Worm (Caenorhabditis elegans) whole organism, L3 larva: ENCODE data around the gene R148.3.

Source experiments
- ama-1 ChIP-seq: fragments of 150-350 bp; optimal IDR thresholded peaks from 2 replicates; lab custom pipeline; 2018
- egl-27 ChIP-seq: sonication (generic microtip); optimal IDR thresholded peaks from 4 replicates; lab custom pipeline; 2017; ENCODE audit warnings: missing biosample characterization, missing genetic modification reagents, missing genetic modification characterization
- nfya-1 ChIP-seq: sonication (generic microtip); optimal IDR thresholded peaks from 2 replicates; lab custom pipeline; 2017; ENCODE audit warnings: missing genetic modification characterization, mild to moderate bottlenecking, missing compliant biosample characterization, antibody characterized with exemption, moderate library complexity; ENCODE audit not compliant: insufficient read depth
- nhr-12 ChIP-seq: fragments of 150-350 bp; optimal IDR thresholded peaks from 2 replicates; lab custom pipeline; 2014; ENCODE audit warnings: missing biosample characterization, missing genetic modification characterization
- nhr-28 ChIP-seq: fragments of 150-350 bp; optimal IDR thresholded peaks from 2 replicates; lab custom pipeline; 2014; ENCODE audit warnings: missing biosample characterization, missing genetic modification characterization
- nhr-76 ChIP-seq: fragments of 150-350 bp; sonication (generic microtip); optimal IDR thresholded peaks from 5 replicates; lab custom pipeline; 2014; ENCODE audit warnings: missing biosample characterization, missing genetic modification characterization
- skn-1 ChIP-seq: fragments of 150-350 bp; optimal IDR thresholded peaks from 2 replicates; lab custom pipeline; 2014; ENCODE audit warnings: missing biosample characterization, missing genetic modification characterization
- tbx-2 ChIP-seq: sonication (generic microtip); optimal IDR thresholded peaks from 2 replicates; lab custom pipeline; 2016; ENCODE audit warnings: mild to moderate bottlenecking, missing genetic modification characterization, missing compliant biosample characterization
- unc-39 ChIP-seq: sonication (generic microtip); optimal IDR thresholded peaks from 4 replicates; lab custom pipeline; 2017; ENCODE audit warnings: missing biosample characterization, missing genetic modification characterization
- zag-1 ChIP-seq: fragments of 150-350 bp; optimal IDR thresholded peaks from 2 replicates; lab custom pipeline; 2014; ENCODE audit warnings: missing biosample characterization, missing genetic modification characterization
- ztf-11 ChIP-seq: fragments of 150-350 bp; optimal IDR thresholded peaks from 2 replicates; lab custom pipeline; 2014; ENCODE audit warnings: missing biosample characterization, missing genetic modification characterization

DNA sequence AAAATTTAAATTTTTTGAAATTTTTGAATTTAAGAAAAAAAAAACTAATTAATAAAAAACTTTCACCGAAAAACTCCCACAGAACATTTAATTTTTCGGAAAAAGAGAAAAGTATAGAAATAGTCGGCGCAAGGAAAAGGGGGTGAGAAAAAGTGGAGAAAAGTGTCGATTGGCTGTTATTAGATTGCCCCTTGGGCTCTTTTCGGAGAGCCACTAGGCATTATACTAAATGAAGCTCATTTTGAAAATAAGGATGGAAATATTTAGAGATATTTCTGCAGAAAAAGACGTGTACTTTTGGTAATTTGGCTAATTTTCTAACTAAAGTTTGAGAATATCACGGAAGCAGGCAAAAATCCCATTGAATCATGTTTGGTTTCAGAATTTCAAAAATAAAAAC, 49.0 kb downstream of the R148.3 start:
- TF ChIP-seq ztf-11 (tag; lab: Kevin White, UChicago) (no peak), unc-39 (tag; lab: Kevin White, UChicago) (no peak), zag-1 (tag; lab: Kevin White, UChicago) (no peak), nhr-76 (tag; lab: Kevin White, UChicago) (no peak), egl-27 (no peak), nfya-1 (tag; lab: Kevin White, UChicago) (peak; percentile 13), nhr-28 (tag; lab: Kevin White, UChicago) (no peak), skn-1 (no peak), tbx-2 (tag; lab: Kevin White, UChicago) (no peak), ama-1 (lab: Kevin White, UChicago) (no peak), nhr-12 (tag; lab: Kevin White, UChicago) (no peak)
